Fruit fly (Drosophila melanogaster): Measurements from ENCODE around the gene kay.

dm6 chr3R:29772090-29772794 is 6.4 kb downstream of the kay start:
- TF ChIP-seq Mnt (GFP tag; optimal IDR thresholded peaks at IDR 0.05) (no peak), pad (GFP tag; optimal IDR thresholded peaks at IDR 0.05) (peak; percentile 46), bab1 (GFP tag; optimal IDR thresholded peaks at IDR 0.05) (no peak), kay (GFP tag; ENCODE audit: borderline replicate concordance) (no peak), toe (GFP tag; optimal IDR thresholded peaks at IDR 0.05) (peak; percentile 19), ovo (GFP tag; optimal IDR thresholded peaks at IDR 0.05) (peak; percentile 5), CG5204 (GFP tag; optimal IDR thresholded peaks at IDR 0.05) (peak; percentile 36)

Measured in whole organism, adult.